Worm (Caenorhabditis elegans): ENCODE data around the gene col-137.

ce11 chrIV:16645492-16646191, 43.1 kb upstream of the col-137 start:
- TF ChIP-seq him-1 (tag; optimal IDR thresholded peaks at IDR 0.05) (no peak), dao-5 (tag; optimal IDR thresholded peaks at IDR 0.05) (no peak)
